Fruit fly (Drosophila melanogaster) whole organism, embryonic: ENCODE measurements around the gene CG44362.

Experiments used
- ATbp ChIP-seq: fragments of 200-800 bp; sonication (Bioruptor generic); optimal IDR thresholded peaks from 2 replicates; lab custom pipeline; 2017; ENCODE audit warnings: missing biosample characterization, mild to moderate bottlenecking, missing genetic modification characterization, missing genetic modification reagents
- Adf1 ChIP-seq: fragments of 200-800 bp; sonication (Bioruptor generic); IDR thresholded peaks from 2 replicates; pipeline ENCODE4 v1.3.6; 2022; ENCODE audit warnings: missing biosample characterization, missing genetic modification characterization
- Awh ChIP-seq: fragments of 200-800 bp; sonication (Bioruptor generic); IDR thresholded peaks from 2 replicates; pipeline ENCODE4, ENCODE4 v1.3.6; 2022; ENCODE audit warnings: missing biosample characterization, missing genetic modification characterization
- CG11085 ChIP-seq: fragments of 200-800 bp; sonication (Bioruptor generic); IDR thresholded peaks from 2 replicates; pipeline ENCODE4 v1.3.6; 2022; ENCODE audit warnings: missing biosample characterization, missing genetic modification characterization
- CG11696 ChIP-seq: fragments of 200-800 bp; sonication (Bioruptor generic); IDR thresholded peaks from 2 replicates; pipeline ENCODE4 v1.3.6; 2022; ENCODE audit warnings: missing biosample characterization, missing genetic modification characterization
- CG14441 ChIP-seq: fragments of 200-800 bp; sonication (Bioruptor generic); IDR thresholded peaks from 2 replicates; pipeline ENCODE4 v1.3.6; 2022; ENCODE audit warnings: missing biosample characterization, missing genetic modification characterization
- CG14965 ChIP-seq: fragments of 200-800 bp; sonication (Bioruptor generic); optimal IDR thresholded peaks from 2 replicates; lab custom pipeline; 2016; ENCODE audit warnings: missing biosample characterization, missing genetic modification characterization, borderline replicate concordance
- CG17328 ChIP-seq: fragments of 200-800 bp; sonication (Bioruptor generic); IDR thresholded peaks from 2 replicates; pipeline ENCODE4 v1.3.6; 2022; ENCODE audit warnings: missing biosample characterization, missing genetic modification characterization
- CG17361 ChIP-seq: fragments of 200-800 bp; sonication (Bioruptor generic); IDR thresholded peaks from 3 replicates; pipeline ENCODE4 v1.3.6; 2022; ENCODE audit warnings: missing biosample characterization, missing genetic modification characterization
- CG2120 ChIP-seq: fragments of 200-800 bp; sonication (Bioruptor generic); optimal IDR thresholded peaks from 3 replicates; lab custom pipeline; 2016; ENCODE audit warnings: missing biosample characterization, missing genetic modification characterization
- CG2199 ChIP-seq: fragments of 200-800 bp; sonication (Bioruptor generic); IDR thresholded peaks from 3 replicates; pipeline ENCODE4 v1.3.6; 2022; ENCODE audit warnings: missing biosample characterization, missing genetic modification characterization
- CG32532 ChIP-seq: fragments of 200-800 bp; sonication (Bioruptor generic); IDR thresholded peaks from 2 replicates; pipeline ENCODE4 v1.3.6; 2022; ENCODE audit warnings: missing biosample characterization, missing genetic modification characterization
- CG4360 ChIP-seq: fragments of 200-800 bp; sonication (Bioruptor generic); IDR thresholded peaks from 2 replicates; pipeline ENCODE4 v1.3.6; 2022; ENCODE audit warnings: missing biosample characterization, missing genetic modification characterization
- CG6791 ChIP-seq: fragments of 200-800 bp; sonication (Bioruptor generic); IDR thresholded peaks from 3 replicates; pipeline ENCODE4 v1.3.6; 2022; ENCODE audit warnings: missing biosample characterization, missing genetic modification characterization; ENCODE audit not compliant: partially characterized antibody
- CG7786 ChIP-seq: fragments of 200-800 bp; sonication (Bioruptor generic); optimal IDR thresholded peaks from 2 replicates; lab custom pipeline; 2016; ENCODE audit warnings: missing biosample characterization, missing genetic modification characterization
- CG7839 ChIP-seq: fragments of 200-800 bp; sonication (Bioruptor generic); optimal IDR thresholded peaks from 3 replicates; lab custom pipeline; 2018; ENCODE audit warnings: missing biosample characterization, mild to moderate bottlenecking, missing genetic modification characterization, moderate library complexity
- CG7928 ChIP-seq: fragments of 200-800 bp; sonication (Bioruptor generic); optimal IDR thresholded peaks from 2 replicates; lab custom pipeline; 2017; ENCODE audit warnings: missing biosample characterization, mild to moderate bottlenecking, missing genetic modification characterization
- E2f1 ChIP-seq: fragments of 200-800 bp; sonication (Bioruptor generic); IDR thresholded peaks from 2 replicates; pipeline ENCODE4 v1.3.6; 2022; ENCODE audit warnings: missing biosample characterization, missing genetic modification characterization
- Gug ChIP-seq: fragments of 200-800 bp; sonication (Bioruptor generic); IDR thresholded peaks from 4 replicates; pipeline ENCODE4 v1.3.6; 2022; ENCODE audit warnings: missing biosample characterization, missing genetic modification characterization
- HLH3B ChIP-seq: fragments of 200-800 bp; sonication (Bioruptor generic); IDR thresholded peaks from 2 replicates; pipeline ENCODE4 v1.3.6; 2022; ENCODE audit warnings: missing biosample characterization, missing genetic modification characterization
- Hr78 ChIP-seq, 2 experiments: fragments of 200-800 bp in 1 of 2; fragments of >200 bp in 1 of 2; sonication (Bioruptor generic) in 1 of 2; optimal IDR thresholded peaks; 2 replicates each; lab custom pipeline; 2017 to 2019; ENCODE audit warnings: missing biosample characterization in 2 of 2, missing genetic modification characterization in 2 of 2, mild to moderate bottlenecking in 1 of 2, moderate library complexity in 1 of 2
- Jarid2 ChIP-seq: fragments of 200-800 bp; sonication (Bioruptor generic); optimal IDR thresholded peaks from 3 replicates; lab custom pipeline; 2017; ENCODE audit warnings: mild to moderate bottlenecking, missing biosample characterization, missing genetic modification reagents, missing genetic modification characterization
- MBD-R2 ChIP-seq: fragments of 200-800 bp; sonication (Bioruptor generic); IDR thresholded peaks from 2 replicates; pipeline ENCODE4 v1.3.6; 2022; ENCODE audit warnings: missing biosample characterization, missing genetic modification characterization
- Med ChIP-seq: fragments of 200-800 bp; sonication (Bioruptor generic); peaks from one replicate; lab custom pipeline; 2016; ENCODE audit warnings: missing biosample characterization, missing genetic modification characterization, mild to moderate bottlenecking, inconsistent platforms, moderate library complexity
- NFAT ChIP-seq: fragments of 200-800 bp; sonication (Bioruptor generic); IDR thresholded peaks from 2 replicates; pipeline ENCODE4 v1.3.6; 2022; ENCODE audit warnings: missing biosample characterization, missing genetic modification characterization
- Optix ChIP-seq: fragments of 200-800 bp; sonication (Bioruptor generic); IDR thresholded peaks from 3 replicates; pipeline ENCODE4 v1.3.6; 2022; ENCODE audit warnings: missing biosample characterization, missing genetic modification characterization
- Pdp1 ChIP-seq, 2 experiments: fragments of 200-800 bp; sonication (Bioruptor generic); optimal IDR thresholded peaks; 3 replicates each; lab custom pipeline; 2016; ENCODE audit warnings: missing biosample characterization in 2 of 2, missing genetic modification characterization in 2 of 2, mild to moderate bottlenecking in 1 of 2, moderate library complexity in 1 of 2
- Sin3A ChIP-seq: fragments of >200 bp; optimal IDR thresholded peaks from 2 replicates; lab custom pipeline; 2018
- Sry-δ ChIP-seq: fragments of 200-800 bp; sonication (Bioruptor generic); optimal IDR thresholded peaks from 2 replicates; lab custom pipeline; 2016; ENCODE audit warnings: missing biosample characterization, missing genetic modification characterization
- Stat92E ChIP-seq, 3 experiments: fragments of >200 bp in 2 of 3; fragments of 200-800 bp in 1 of 3; sonication (Bioruptor generic) in 1 of 3; optimal IDR thresholded peaks; 2 replicates each; lab custom pipeline; 2017 to 2019; ENCODE audit warnings: missing biosample characterization in 3 of 3, missing genetic modification characterization in 3 of 3, mild to moderate bottlenecking in 1 of 3, moderate library complexity in 1 of 3
- abd-A ChIP-seq: fragments of 200-800 bp; sonication (Bioruptor generic); optimal IDR thresholded peaks from 3 replicates; lab custom pipeline; 2019; ENCODE audit warnings: missing biosample characterization, mild to moderate bottlenecking, missing genetic modification characterization, moderate library complexity
- bab2 ChIP-seq: fragments of 200-800 bp; sonication (Bioruptor generic); optimal IDR thresholded peaks from 2 replicates; lab custom pipeline; 2016; ENCODE audit warnings: missing biosample characterization, missing genetic modification characterization
- chn ChIP-seq: fragments of 200-800 bp; sonication (Bioruptor generic); optimal IDR thresholded peaks from 2 replicates; lab custom pipeline; 2016; ENCODE audit warnings: missing biosample characterization, missing genetic modification characterization
- ci ChIP-seq: fragments of 200-800 bp; sonication (Bioruptor generic); IDR thresholded peaks from 3 replicates; pipeline ENCODE4 v1.3.6; 2022; ENCODE audit warnings: missing biosample characterization, missing genetic modification characterization
- crol ChIP-seq: fragments of 200-800 bp; sonication (Bioruptor generic); IDR thresholded peaks from 2 replicates; pipeline ENCODE4 v1.3.6; 2022; ENCODE audit warnings: missing biosample characterization, missing genetic modification characterization
- dati ChIP-seq: fragments of 200-800 bp; sonication (Bioruptor generic); IDR thresholded peaks from 2 replicates; pipeline ENCODE4 v1.3.6; 2022; ENCODE audit warnings: missing biosample characterization, missing genetic modification characterization
- gro ChIP-seq: fragments of 200-800 bp; sonication (Bioruptor generic); optimal IDR thresholded peaks from 2 replicates; lab custom pipeline; 2016; ENCODE audit warnings: missing biosample characterization, missing genetic modification characterization
- ind ChIP-seq: fragments of 200-800 bp; sonication (Bioruptor generic); optimal IDR thresholded peaks from 3 replicates; lab custom pipeline; 2016; ENCODE audit warnings: missing biosample characterization, missing genetic modification characterization
- mirr ChIP-seq: fragments of 200-800 bp; sonication (Bioruptor generic); optimal IDR thresholded peaks from 3 replicates; lab custom pipeline; 2018; ENCODE audit warnings: missing biosample characterization, mild to moderate bottlenecking, missing genetic modification characterization
- nmo ChIP-seq: fragments of 200-800 bp; sonication (Bioruptor generic); optimal IDR thresholded peaks from 2 replicates; lab custom pipeline; 2018; ENCODE audit warnings: missing biosample characterization, mild to moderate bottlenecking, missing genetic modification characterization, moderate library complexity
- oc ChIP-seq: fragments of 200-800 bp; sonication (Bioruptor generic); optimal IDR thresholded peaks from 2 replicates; lab custom pipeline; 2018; ENCODE audit warnings: missing biosample characterization, mild to moderate bottlenecking, missing genetic modification characterization, moderate library complexity
- otp ChIP-seq: fragments of 200-800 bp; sonication (Bioruptor generic); IDR thresholded peaks from 3 replicates; pipeline ENCODE4, ENCODE4 v1.3.6; 2022; ENCODE audit warnings: missing biosample characterization, missing genetic modification characterization
- p53 ChIP-seq: fragments of 200-800 bp; sonication (Bioruptor generic); optimal IDR thresholded peaks from 2 replicates; lab custom pipeline; 2016; ENCODE audit warnings: missing biosample characterization, missing genetic modification characterization
- row ChIP-seq: fragments of 200-800 bp; sonication (Bioruptor generic); IDR thresholded peaks from 3 replicates; pipeline ENCODE4 v1.3.6; 2022; ENCODE audit warnings: missing biosample characterization, missing genetic modification characterization
- slp2 ChIP-seq: fragments of 200-800 bp; sonication (Bioruptor generic); optimal IDR thresholded peaks from 2 replicates; lab custom pipeline; 2016; ENCODE audit warnings: missing biosample characterization, missing genetic modification characterization
- sob ChIP-seq: fragments of 200-800 bp; sonication (Bioruptor generic); IDR thresholded peaks from 2 replicates; pipeline ENCODE4 v1.3.6; 2022; ENCODE audit warnings: missing biosample characterization, missing genetic modification characterization
- vfl ChIP-seq: fragments of 200-800 bp; sonication (Bioruptor generic); optimal IDR thresholded peaks from 2 replicates; lab custom pipeline; 2016; ENCODE audit warnings: missing biosample characterization, missing genetic modification characterization
- zfh1 ChIP-seq: fragments of 200-800 bp; sonication (Bioruptor generic); IDR thresholded peaks from 3 replicates; pipeline ENCODE4 v1.3.6; 2022; ENCODE audit warnings: missing biosample characterization, missing genetic modification characterization

Gene CG44362

DNA sequence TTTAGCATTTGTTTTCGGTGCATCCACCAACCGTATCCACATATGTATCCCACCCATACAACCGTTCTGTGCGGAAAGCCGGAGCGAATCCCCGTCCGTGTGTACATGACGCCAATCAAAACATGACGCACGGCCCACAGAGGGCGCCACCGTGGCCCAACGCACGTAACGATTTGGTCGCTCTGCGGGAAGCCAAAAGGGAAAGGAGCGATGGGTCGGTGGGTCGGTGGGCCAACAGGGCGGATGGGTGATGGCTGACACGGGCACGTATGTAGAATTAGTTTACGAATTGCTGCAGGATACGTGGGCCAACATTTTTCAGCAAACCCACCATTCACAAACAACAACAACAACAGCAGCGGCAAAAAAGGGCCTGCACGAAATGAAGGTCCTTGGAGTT, 38.6 kb upstream of the CG44362 start (continued):
- TF ChIP-seq Adf1 (GFP tag; lab: Robert Waterston, UW) (no peak), CG2199 (peak; percentile 73; the same call in 1 of the 3 replicates), Optix (GFP tag; lab: Robert Waterston, UW) (peak; percentile 53; the same call in 2 of the 3 replicates), Awh (0 out of 2 replicates have a peak, but pooled peaks have one; percentile 8), crol (no peak), oc (peak; percentile 5), MBD-R2 (GFP tag; lab: Robert Waterston, UW) (0 out of 2 replicates have a peak, but pooled peaks have one; percentile 15), gro (GFP tag; lab: Kevin White, UChicago) (peak; percentile 19), vfl (no peak), CG4360 (peak; percentile 48), mirr (GFP tag; lab: Kevin White, UChicago) (peak; percentile 35), CG7786 (GFP tag; lab: Kevin White, UChicago) (peak; percentile 5), row (GFP tag; lab: Robert Waterston, UW) (no peak), E2f1 (peak; percentile 36; the same call in 1 of the 2 replicates), otp (GFP tag; lab: Robert Waterston, UW) (peak; percentile 60; the same call in 1 of the 3 replicates), CG14965 (GFP tag; lab: Kevin White, UChicago) (no peak), HLH3B (GFP tag; lab: Robert Waterston, UW) (0 out of 2 replicates have a peak, but pooled peaks have one; percentile 21)

DNA sequence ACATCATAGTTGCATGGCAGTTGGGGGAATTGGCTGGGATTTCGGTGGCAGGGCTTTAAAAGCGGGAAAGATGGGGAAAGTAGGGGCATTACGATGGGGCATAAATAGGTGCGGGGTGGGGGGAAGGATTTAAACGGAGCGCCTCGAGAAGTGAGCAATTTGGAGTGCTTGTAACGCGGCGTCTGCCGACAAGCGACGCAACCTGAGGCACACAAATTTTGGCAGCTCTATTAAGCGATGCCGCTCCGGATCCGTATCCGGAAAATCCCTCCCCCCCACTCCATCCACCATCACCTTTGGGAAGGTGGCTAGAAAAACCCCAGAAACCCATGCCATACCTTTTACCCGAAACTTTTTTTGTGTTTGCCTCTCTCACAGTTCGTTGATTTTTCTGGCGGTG, 37.7 kb upstream of the CG44362 start:
- TF ChIP-seq Stat92E (GFP tag; optimal IDR thresholded peaks at IDR 0.05; lab: Kevin White, UChicago) = peak in 1 of 3 experiments; percentile 20
- TF ChIP-seq CG32532 (GFP tag; lab: Robert Waterston, UW) = peak; percentile 52; the same call in 1 of the 2 replicates
- peak; percentile 22; the same call in 1 of the 2 replicates for TF ChIP-seq CG11085
- TF ChIP-seq crol = 0 out of 2 replicates have a peak, but pooled peaks have one; percentile 12
- 0 out of 3 replicates have a peak, but pooled peaks have one; percentile 12 for TF ChIP-seq otp (GFP tag; lab: Robert Waterston, UW)
- TF ChIP-seq abd-A (tag; lab: Kevin White, UChicago) = peak; percentile 3
- TF ChIP-seq NFAT (GFP tag; lab: Robert Waterston, UW) = no peak
- TF ChIP-seq CG6791 (GFP tag; lab: Robert Waterston, UW) = 0 out of 3 replicates have a peak, but pooled peaks have one; percentile 32
- TF ChIP-seq HLH3B (GFP tag; lab: Robert Waterston, UW) = 0 out of 2 replicates have a peak, but pooled peaks have one; percentile 8
- no peak for TF ChIP-seq chn (GFP tag; lab: Kevin White, UChicago)
- peak; percentile 35; the same call in 1 of the 2 replicates for TF ChIP-seq CG11696 (GFP tag; lab: Robert Waterston, UW)
- TF ChIP-seq CG7928 = no peak
- TF ChIP-seq, all 482 proteins: peak for 9

DNA sequence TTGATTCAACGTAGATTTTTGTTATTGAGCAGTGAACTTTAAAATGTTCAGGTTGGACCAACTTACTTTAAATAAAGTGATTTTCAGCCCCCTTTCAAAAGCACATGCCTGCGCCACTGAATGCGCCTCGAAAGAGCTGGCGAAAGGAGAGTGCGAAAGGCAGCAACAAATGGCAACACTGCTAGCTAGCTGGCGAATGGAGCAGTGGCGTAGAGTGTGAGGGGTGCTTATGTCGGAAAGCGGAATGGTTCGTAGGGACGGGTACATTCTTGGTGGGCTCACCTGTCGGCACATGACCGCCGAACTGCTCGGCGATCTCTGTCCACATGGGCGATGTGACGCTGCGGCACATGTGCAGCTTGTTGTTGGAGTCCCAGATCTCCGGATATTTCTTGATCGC, 33.0 kb upstream of the CG44362 start:
- TF ChIP-seq Jarid2 (peak; percentile 3), slp2 (GFP tag; lab: Kevin White, UChicago) (peak; percentile 10), CG14441 (GFP tag; lab: Robert Waterston, UW) (peak; percentile 47), zfh1 (GFP tag; lab: Robert Waterston, UW) (peak; percentile 21; the same call in 1 of the 3 replicates), dati (0 out of 2 replicates have a peak, but pooled peaks have one; percentile 24), ci (0 out of 3 replicates have a peak, but pooled peaks have one; percentile 49), bab2 (GFP tag; lab: Kevin White, UChicago) (peak; percentile 36), Med (GFP tag; lab: Kevin White, UChicago) (peak; percentile 77), ind (peak; percentile 43), CG2120 (GFP tag; lab: Kevin White, UChicago) (peak; percentile 41), CG17328 (GFP tag; lab: Robert Waterston, UW) (peak; percentile 41; the same call in 1 of the 2 replicates), CG17361 (GFP tag; lab: Robert Waterston, UW) (0 out of 3 replicates have a peak, but pooled peaks have one; percentile 31), Sin3A (lab: Kevin White, UChicago) (no peak), Gug (GFP tag; lab: Robert Waterston, UW) (peak; percentile 10; the same call in 1 of the 4 replicates), Hr78 (GFP tag; optimal IDR thresholded peaks at IDR 0.05; lab: Kevin White, UChicago) (no peak), ATbp (GFP tag; lab: Kevin White, UChicago) (peak; percentile 40), CG7839 (tag; lab: Kevin White, UChicago) (peak; percentile 12), p53 (GFP tag; lab: Kevin White, UChicago) (no peak), Sry-δ (no peak), sob (GFP tag; lab: Robert Waterston, UW) (0 out of 2 replicates have a peak, but pooled peaks have one; percentile 7), Pdp1 (GFP tag; optimal IDR thresholded peaks at IDR 0.05; lab: Kevin White, UChicago) (peak in 1 of 2 experiments; percentile 32), nmo (GFP tag; lab: Kevin White, UChicago) (peak; percentile 4)
